Fruit fly (Drosophila melanogaster): ENCODE measurements around the gene CG14125.

DNA sequence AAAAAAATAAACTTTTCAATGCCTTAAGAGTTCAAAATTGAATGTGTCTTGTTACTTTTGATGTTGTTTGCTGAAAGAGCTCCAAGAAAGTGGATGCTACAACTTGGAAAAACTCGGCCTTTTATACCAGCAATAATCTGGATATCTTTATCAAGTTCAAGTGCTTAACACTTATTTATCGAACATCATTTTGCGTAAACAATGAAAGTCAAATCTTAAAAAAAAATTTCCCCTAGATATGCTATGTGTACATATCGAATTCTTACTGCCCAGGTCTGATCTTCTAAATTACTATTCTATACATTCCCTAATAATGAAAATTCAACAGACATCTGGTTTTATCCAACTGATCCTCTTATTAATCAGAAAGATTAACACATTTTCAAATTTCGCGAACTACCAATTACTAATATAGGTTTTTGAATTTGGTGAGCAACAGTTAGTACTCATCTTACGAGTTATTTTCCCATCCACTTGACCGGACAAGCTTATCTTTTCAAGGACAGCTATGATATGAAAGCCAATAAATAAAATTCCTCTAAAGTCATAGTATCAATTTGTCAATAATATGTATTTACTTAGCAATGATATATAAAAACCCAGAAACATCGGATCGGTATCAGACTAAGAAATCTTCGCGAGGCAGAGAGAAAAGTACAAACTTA is 16.9 kb upstream of the CG14125 start, which contains the start of the genes CG11570 and CG43294:
- TF ChIP-seq CG6854 (GFP tag; optimal IDR thresholded peaks at IDR 0.05) (no peak), CG32006 (GFP tag; optimal IDR thresholded peaks at IDR 0.05) (no peak), CG34406 (GFP tag; optimal IDR thresholded peaks at IDR 0.05) (no peak), eg (GFP tag; IDR thresholded peaks at IDR 0.05) (no peak), CG10631 (GFP tag; optimal IDR thresholded peaks at IDR 0.05) (no peak), achi (GFP tag; optimal IDR thresholded peaks at IDR 0.05) (no peak), CG11294 (GFP tag; IDR thresholded peaks at IDR 0.05) (no peak), Eip93F (GFP tag; optimal IDR thresholded peaks at IDR 0.05) (no peak), Gug (GFP tag; IDR thresholded peaks at IDR 0.05) (no peak), Sox14 (GFP tag; optimal IDR thresholded peaks at IDR 0.05) (no peak), CG16779 (tag; optimal IDR thresholded peaks at IDR 0.05) (no peak), Ets96B (tag; optimal IDR thresholded peaks at IDR 0.05) (no peak)
